Worm (Caenorhabditis elegans) whole organism, L4 larva: ENCODE data around the gene Y41C4A.18.

ENCODE experiments used
- D1046.2 ChIP-seq: fragments of 200-800 bp; sonication (Bioruptor generic); IDR thresholded peaks from 2 replicates; pipeline ENCODE4 v1.3.6; 2022; ENCODE audit warnings: missing genetic modification characterization, missing compliant biosample characterization
- F10B5.3 ChIP-seq: sonication (generic microtip); optimal IDR thresholded peaks from 2 replicates; lab custom pipeline; 2016; ENCODE audit warnings: mild to moderate bottlenecking, missing genetic modification characterization, missing compliant biosample characterization
- F37D6.2 ChIP-seq: sonication (generic microtip); optimal IDR thresholded peaks from 2 replicates; lab custom pipeline; 2016; ENCODE audit warnings: mild to moderate bottlenecking, missing genetic modification characterization, missing compliant biosample characterization
- F44E2.7 ChIP-seq: fragments of 200-800 bp; sonication (Bioruptor generic); IDR thresholded peaks from 2 replicates; pipeline ENCODE4 v2.1.2; 2022; ENCODE audit warnings: missing genetic modification characterization, missing compliant biosample characterization
- T20F7.1 ChIP-seq: fragments of 200-800 bp; sonication (Bioruptor generic); optimal IDR thresholded peaks from 2 replicates; lab custom pipeline; 2018; ENCODE audit warnings: mild to moderate bottlenecking, missing genetic modification characterization, missing compliant biosample characterization
- Y75B8A.6 ChIP-seq: fragments of 200-800 bp; sonication (Bioruptor generic); IDR thresholded peaks from 2 replicates; pipeline ENCODE4 v1.3.6; 2022; ENCODE audit warnings: missing genetic modification reagents, missing genetic modification characterization, missing compliant biosample characterization
- ZK337.2 ChIP-seq: fragments of 200-800 bp; sonication (Bioruptor generic); IDR thresholded peaks from 2 replicates; pipeline ENCODE4 v1.3.6; 2022; ENCODE audit warnings: missing genetic modification reagents, missing genetic modification characterization, missing compliant biosample characterization
- aha-1 ChIP-seq: fragments of 150-350 bp; peaks from one replicate; lab custom pipeline; 2014; ENCODE audit warnings: missing biosample characterization, missing genetic modification characterization
- aly-2 ChIP-seq: sonication (generic microtip); optimal IDR thresholded peaks from 2 replicates; lab custom pipeline; 2018; ENCODE audit warnings: missing biosample characterization, missing genetic modification characterization
- attf-4 ChIP-seq: sonication (generic microtip); optimal IDR thresholded peaks from 3 replicates; lab custom pipeline; 2017; ENCODE audit warnings: missing biosample characterization, missing genetic modification characterization
- ceh-62 ChIP-seq: sonication (generic microtip); optimal IDR thresholded peaks from 2 replicates; lab custom pipeline; 2017; ENCODE audit warnings: missing biosample characterization, missing genetic modification characterization
- ces-1 ChIP-seq: fragments of 150-350 bp; sonication (generic microtip); optimal IDR thresholded peaks from 4 replicates; lab custom pipeline; 2014; ENCODE audit warnings: missing biosample characterization, missing genetic modification reagents, missing genetic modification characterization
- cey-2 ChIP-seq: sonication (generic microtip); optimal IDR thresholded peaks from 3 replicates; lab custom pipeline; 2017; ENCODE audit warnings: missing genetic modification characterization, mild to moderate bottlenecking, missing compliant biosample characterization, antibody characterized with exemption, borderline replicate concordance; ENCODE audit not compliant: insufficient read depth
- ctbp-1 ChIP-seq: fragments of 200-800 bp; sonication (Bioruptor generic); IDR thresholded peaks from 2 replicates; pipeline ENCODE4 v1.3.6; 2022; ENCODE audit warnings: missing genetic modification reagents, missing genetic modification characterization, missing compliant biosample characterization
- dmd-6 ChIP-seq: fragments of 200-800 bp; sonication (Bioruptor generic); IDR thresholded peaks from 2 replicates; pipeline ENCODE4 v1.3.6; 2022; ENCODE audit warnings: missing genetic modification reagents, missing genetic modification characterization, missing compliant biosample characterization
- dve-1 ChIP-seq: sonication (generic microtip); optimal IDR thresholded peaks from 2 replicates; lab custom pipeline; 2017; ENCODE audit warnings: antibody characterized with exemption, mild to moderate bottlenecking, missing genetic modification characterization, missing compliant biosample characterization; ENCODE audit not compliant: insufficient read depth
- egl-27 ChIP-seq: sonication (generic microtip); optimal IDR thresholded peaks from 3 replicates; lab custom pipeline; 2017; ENCODE audit warnings: missing biosample characterization, missing genetic modification reagents, missing genetic modification characterization
- egl-43 ChIP-seq: fragments of 200-800 bp; sonication (Bioruptor generic); IDR thresholded peaks from 2 replicates; pipeline ENCODE4 v1.3.6; 2022; ENCODE audit warnings: missing genetic modification reagents, missing genetic modification characterization, missing compliant biosample characterization
- hlh-11 ChIP-seq: fragments of 200-800 bp; sonication (Bioruptor generic); optimal IDR thresholded peaks from 2 replicates; lab custom pipeline; 2018; ENCODE audit warnings: mild to moderate bottlenecking, missing genetic modification characterization, missing compliant biosample characterization
- hmg-1.1 ChIP-seq: fragments of 200-800 bp; sonication (Bioruptor generic); IDR thresholded peaks from 2 replicates; pipeline ENCODE4 v1.3.6; 2022; ENCODE audit warnings: missing genetic modification reagents, missing genetic modification characterization, missing compliant biosample characterization
- jun-1 ChIP-seq: fragments of 150-350 bp; optimal IDR thresholded peaks from 2 replicates; lab custom pipeline; 2014; ENCODE audit warnings: missing biosample characterization, missing genetic modification reagents, missing genetic modification characterization
- lim-7 ChIP-seq: fragments of 200-800 bp; sonication (Bioruptor generic); IDR thresholded peaks from 2 replicates; pipeline ENCODE4 v1.3.6; 2022; ENCODE audit warnings: missing genetic modification characterization, missing compliant biosample characterization
- lin-1 ChIP-seq: fragments of 200-800 bp; sonication (Bioruptor generic); IDR thresholded peaks from 2 replicates; pipeline ENCODE4 v1.3.6; 2022; ENCODE audit warnings: missing genetic modification reagents, missing genetic modification characterization, missing compliant biosample characterization
- lin-15B ChIP-seq: fragments of 150-350 bp; sonication (generic microtip); optimal IDR thresholded peaks from 3 replicates; lab custom pipeline; 2014; ENCODE audit warnings: missing biosample characterization, missing genetic modification characterization
- lin-29 ChIP-seq: fragments of 200-800 bp; sonication (Bioruptor generic); IDR thresholded peaks from 2 replicates; pipeline ENCODE4 v1.3.6; 2022; ENCODE audit warnings: missing genetic modification reagents, missing genetic modification characterization, missing compliant biosample characterization
- madf-9 ChIP-seq: fragments of 200-800 bp; sonication (Bioruptor generic); conservative IDR thresholded peaks from 2 replicates; pipeline ENCODE4 v1.3.6; 2022; ENCODE audit warnings: missing genetic modification reagents, missing genetic modification characterization, missing compliant biosample characterization
- mdt-29 ChIP-seq: fragments of 200-800 bp; sonication (Bioruptor generic); IDR thresholded peaks from 2 replicates; pipeline ENCODE4 v1.3.6; 2022; ENCODE audit warnings: missing genetic modification reagents, missing genetic modification characterization, missing compliant biosample characterization
- mep-1 ChIP-seq: fragments of 150-350 bp; sonication (generic microtip); optimal IDR thresholded peaks from 3 replicates; lab custom pipeline; 2014; ENCODE audit warnings: missing biosample characterization, missing genetic modification characterization
- mes-2 ChIP-seq: sonication (generic microtip); optimal IDR thresholded peaks from 2 replicates; lab custom pipeline; 2016; ENCODE audit warnings: missing genotype, mild to moderate bottlenecking, missing genetic modification characterization, missing compliant biosample characterization; ENCODE audit not compliant: poor library complexity, severe bottlenecking
- mxl-2 ChIP-seq: fragments of 200-800 bp; sonication (Bioruptor generic); conservative IDR thresholded peaks from 2 replicates; pipeline ENCODE4 v1.3.6; 2022; ENCODE audit warnings: missing genetic modification reagents, missing genetic modification characterization, missing compliant biosample characterization
- mxl-3 ChIP-seq: fragments of 200-800 bp; sonication (Bioruptor generic); optimal IDR thresholded peaks from 2 replicates; lab custom pipeline; 2018; ENCODE audit warnings: mild to moderate bottlenecking, missing genetic modification characterization, missing compliant biosample characterization
- nhr-237 ChIP-seq: sonication (generic microtip); optimal IDR thresholded peaks from 2 replicates; lab custom pipeline; 2017; ENCODE audit warnings: missing biosample characterization, missing genetic modification characterization
- nhr-42 ChIP-seq: fragments of 200-800 bp; sonication (Bioruptor generic); IDR thresholded peaks from 2 replicates; pipeline ENCODE4 v1.3.6; 2022; ENCODE audit warnings: missing genetic modification characterization, missing compliant biosample characterization
- nhr-77 ChIP-seq: fragments of 150-350 bp; optimal IDR thresholded peaks from 2 replicates; lab custom pipeline; 2014; ENCODE audit warnings: missing biosample characterization, missing genetic modification characterization
- set-16 ChIP-seq: fragments of 200-800 bp; sonication (Bioruptor generic); IDR thresholded peaks from 2 replicates; pipeline ENCODE4 v1.3.6; 2022; ENCODE audit warnings: missing genetic modification reagents, missing genetic modification characterization, missing compliant biosample characterization
- skn-1 ChIP-seq: fragments of 150-350 bp; optimal IDR thresholded peaks from 2 replicates; lab custom pipeline; 2014; ENCODE audit warnings: missing biosample characterization, missing genetic modification characterization
- snpc-1.2 ChIP-seq: fragments of 200-800 bp; sonication (Bioruptor generic); IDR thresholded peaks from 2 replicates; pipeline ENCODE4 v1.3.6; 2022; ENCODE audit warnings: missing genetic modification reagents, missing genetic modification characterization, missing compliant biosample characterization
- snpc-4 ChIP-seq: fragments of 150-350 bp; optimal IDR thresholded peaks from 2 replicates; lab custom pipeline; 2014; ENCODE audit warnings: missing biosample characterization, missing genetic modification characterization
- spr-3 ChIP-seq: fragments of 200-800 bp; sonication (Bioruptor generic); optimal IDR thresholded peaks from 2 replicates; lab custom pipeline; 2018; ENCODE audit warnings: mild to moderate bottlenecking, missing genetic modification characterization, missing compliant biosample characterization
- unc-62 ChIP-seq, 3 experiments: fragments of 150-350 bp in 1 of 3; sonication (generic microtip); optimal IDR thresholded peaks in 2 of 3; peaks in 1 of 3; 1 replicate in 1 of 3; 2 replicates in 2 of 3; lab custom pipeline; 2014 to 2017; ENCODE audit warnings: missing biosample characterization in 3 of 3, missing genetic modification characterization in 3 of 3, missing genetic modification reagents in 3 of 3, missing genotype in 1 of 3
- zag-1 ChIP-seq: fragments of 150-350 bp; optimal IDR thresholded peaks from 2 replicates; lab custom pipeline; 2014; ENCODE audit warnings: missing biosample characterization, missing genetic modification characterization
- zfp-2 ChIP-seq: sonication (generic microtip); optimal IDR thresholded peaks from 2 replicates; lab custom pipeline; 2016; ENCODE audit warnings: mild to moderate bottlenecking, missing genetic modification characterization, missing compliant biosample characterization

The Y41C4A.18 gene

ce11 chrIII:11730312-11730711, at the start of gene Y41C4A.18:
Gene Y41C4A.18, plus strand, starts transcription at chrIII:11730612.
- TF ChIP-seq lin-15B (tag; lab: Kevin White, UChicago) (no peak), F10B5.3 (tag; lab: Kevin White, UChicago) (no peak), aha-1 (tag; lab: Kevin White, UChicago) (peak; percentile 39), mep-1 (tag; lab: Kevin White, UChicago) (no peak)

- no peak for TF ChIP-seq aha-1 (tag; lab: Kevin White, UChicago)
- no peak for TF ChIP-seq zag-1 (tag; lab: Kevin White, UChicago)
- no peak for TF ChIP-seq mxl-3 (GFP tag; lab: Kevin White, UChicago)
- TF ChIP-seq lin-29 (GFP tag; lab: Robert Waterston, UW), result no peak
- no peak for TF ChIP-seq nhr-77 (tag; lab: Kevin White, UChicago)
- no peak for TF ChIP-seq ceh-62 (tag; lab: Kevin White, UChicago)
- no peak for TF ChIP-seq F37D6.2 (tag; lab: Kevin White, UChicago)
- no peak for TF ChIP-seq F10B5.3 (tag; lab: Kevin White, UChicago)
- no peak for TF ChIP-seq lin-1 (GFP tag; lab: Robert Waterston, UW)
- no peak for TF ChIP-seq spr-3 (GFP tag; lab: Kevin White, UChicago)
- peak; percentile 67; the same call in 1 of the 2 replicates for TF ChIP-seq ZK337.2 (GFP tag; lab: Robert Waterston, UW)
- no peak for TF ChIP-seq aly-2
- TF ChIP-seq set-16, result peak; percentile 37
- no peak for TF ChIP-seq snpc-1.2
- TF ChIP-seq egl-43 (GFP tag; lab: Robert Waterston, UW), result peak; percentile 68; the same call in 1 of the 2 replicates
- no peak for TF ChIP-seq dmd-6
- TF ChIP-seq ces-1 (GFP tag; lab: Kevin White, UChicago), result no peak
Observed at ce11 chrIII:11681461-11682014, 48.9 kb upstream of the Y41C4A.18 start.

- no peak for TF ChIP-seq ctbp-1 (GFP tag; lab: Robert Waterston, UW)
- TF ChIP-seq lin-15B (tag; lab: Kevin White, UChicago), result no peak
- TF ChIP-seq unc-62 (GFP tag; optimal IDR thresholded peaks at IDR 0.05 in 1 of 2; lab: Kevin White, UChicago), result peak in 1 of 2 experiments; percentile 5
- no peak for TF ChIP-seq unc-62 (tag; optimal IDR thresholded peaks at IDR 0.05; lab: Kevin White, UChicago)
- no peak for TF ChIP-seq nhr-42
- TF ChIP-seq hlh-11 (tag; lab: Kevin White, UChicago), result no peak
- no peak for TF ChIP-seq madf-9
- no peak for TF ChIP-seq spr-3 (GFP tag; lab: Kevin White, UChicago)
- TF ChIP-seq set-16, result peak; percentile 88
- TF ChIP-seq mdt-29 (GFP tag; lab: Robert Waterston, UW), result no peak
- TF ChIP-seq egl-43 (GFP tag; lab: Robert Waterston, UW), result peak; percentile 32; the same call in 1 of the 2 replicates
- no peak for TF ChIP-seq egl-27 (tag; lab: Kevin White, UChicago)
- TF ChIP-seq mxl-3 (GFP tag; lab: Kevin White, UChicago), result no peak
- TF ChIP-seq lin-29 (GFP tag; lab: Robert Waterston, UW), result no peak
- TF ChIP-seq lin-1 (GFP tag; lab: Robert Waterston, UW), result no peak
- TF ChIP-seq Y75B8A.6 (GFP tag; lab: Robert Waterston, UW), result no peak
- no peak for TF ChIP-seq snpc-1.2
- no peak for TF ChIP-seq snpc-4 (tag; lab: Kevin White, UChicago)
- TF ChIP-seq, all 104 proteins: peak for 3
Observed at ce11 chrIII:11683038-11683437, 47.4 kb upstream of the Y41C4A.18 start.

ce11 chrIII:11683790-11684189, 46.6 kb upstream of the Y41C4A.18 start:
- TF ChIP-seq madf-9 (no peak), aha-1 (tag; lab: Kevin White, UChicago) (no peak), lin-1 (GFP tag; lab: Robert Waterston, UW) (no peak), lim-7 (no peak), hmg-1.1 (GFP tag; lab: Robert Waterston, UW) (no peak), unc-62 (GFP tag; optimal IDR thresholded peaks at IDR 0.05 in 1 of 2; lab: Kevin White, UChicago) (peak in 1 of 2 experiments; percentile 21), unc-62 (tag; optimal IDR thresholded peaks at IDR 0.05; lab: Kevin White, UChicago) (no peak), jun-1 (no peak), ZK337.2 (GFP tag; lab: Robert Waterston, UW) (no peak), set-16 (0 out of 2 replicates have a peak, but pooled peaks have one; percentile 11), egl-43 (GFP tag; lab: Robert Waterston, UW) (peak; percentile 76), cey-2 (no peak), T20F7.1 (GFP tag; lab: Kevin White, UChicago) (no peak), mxl-2 (GFP tag; lab: Robert Waterston, UW) (no peak), skn-1 (no peak), aly-2 (no peak), D1046.2 (GFP tag; lab: Robert Waterston, UW) (0 out of 2 replicates have a peak, but pooled peaks have one; percentile 16), zfp-2 (tag; lab: Kevin White, UChicago) (no peak), dve-1 (tag; lab: Kevin White, UChicago) (no peak), nhr-237 (tag; lab: Kevin White, UChicago) (no peak), F44E2.7 (GFP tag; lab: Robert Waterston, UW) (no peak), dmd-6 (no peak), mes-2 (no peak), attf-4 (tag; lab: Kevin White, UChicago) (no peak)
